Worm (Caenorhabditis elegans) whole organism, L2 larva: ENCODE data around the gene Y37E11B.10.

Source experiments
- C34F6.9 ChIP-seq: fragments of 150-350 bp; optimal IDR thresholded peaks from 2 replicates; lab custom pipeline; 2014; ENCODE audit warnings: missing biosample characterization, missing genetic modification characterization
- F13H6.1 ChIP-seq: sonication (generic microtip); optimal IDR thresholded peaks from 2 replicates; lab custom pipeline; 2016; ENCODE audit warnings: missing genetic modification characterization, missing compliant biosample characterization
- R02D3.7 ChIP-seq: fragments of 150-350 bp; optimal IDR thresholded peaks from 2 replicates; lab custom pipeline; 2014; ENCODE audit warnings: missing biosample characterization, missing genetic modification characterization
- Y55F3AM.14 ChIP-seq: fragments of 200-800 bp; sonication (Bioruptor generic); optimal IDR thresholded peaks from 2 replicates; lab custom pipeline; 2018; ENCODE audit warnings: mild to moderate bottlenecking, missing genetic modification characterization, missing compliant biosample characterization
- ZK546.5 ChIP-seq: sonication (generic microtip); optimal IDR thresholded peaks from 2 replicates; lab custom pipeline; 2017; ENCODE audit warnings: missing biosample characterization, missing genetic modification characterization
- alr-1 ChIP-seq: fragments of 150-350 bp; optimal IDR thresholded peaks from 2 replicates; lab custom pipeline; 2014; ENCODE audit warnings: missing biosample characterization, missing genetic modification characterization
- aly-2 ChIP-seq: fragments of 150-350 bp; optimal IDR thresholded peaks from 2 replicates; lab custom pipeline; 2014; ENCODE audit warnings: missing biosample characterization, missing genetic modification characterization
- ama-1 ChIP-seq: fragments of 150-350 bp; optimal IDR thresholded peaks from 2 replicates; lab custom pipeline; 2018; ENCODE audit warnings: inconsistent platforms
- blmp-1 ChIP-seq: sonication (generic microtip); optimal IDR thresholded peaks from 2 replicates; lab custom pipeline; 2017; ENCODE audit warnings: missing genetic modification characterization, mild to moderate bottlenecking, missing compliant biosample characterization, antibody characterized with exemption, moderate library complexity; ENCODE audit not compliant: insufficient read depth
- ceh-16 ChIP-seq: fragments of 150-350 bp; optimal IDR thresholded peaks from 2 replicates; lab custom pipeline; 2014; ENCODE audit warnings: missing biosample characterization, missing genetic modification characterization
- ceh-82 ChIP-seq: fragments of 150-350 bp; optimal IDR thresholded peaks from 2 replicates; lab custom pipeline; 2014; ENCODE audit warnings: missing biosample characterization, missing genetic modification characterization
- crh-2 ChIP-seq: sonication (generic microtip); optimal IDR thresholded peaks from 2 replicates; lab custom pipeline; 2017; ENCODE audit warnings: missing biosample characterization, missing genetic modification characterization
- dmd-4 ChIP-seq: sonication (generic microtip); optimal IDR thresholded peaks from 2 replicates; lab custom pipeline; 2017; ENCODE audit warnings: missing biosample characterization, missing genetic modification characterization
- egl-27 ChIP-seq: sonication (generic microtip); optimal IDR thresholded peaks from 3 replicates; lab custom pipeline; 2017; ENCODE audit warnings: missing biosample characterization, missing genetic modification reagents, missing genetic modification characterization
- elt-1 ChIP-seq: fragments of 150-350 bp; optimal IDR thresholded peaks from 2 replicates; lab custom pipeline; 2014; ENCODE audit warnings: missing biosample characterization, missing genetic modification characterization
- gmeb-1 ChIP-seq: fragments of 150-350 bp; optimal IDR thresholded peaks from 2 replicates; lab custom pipeline; 2014; ENCODE audit warnings: missing biosample characterization, missing genetic modification characterization
- lin-11 ChIP-seq: fragments of 150-350 bp; sonication (generic microtip); optimal IDR thresholded peaks from 2 replicates; lab custom pipeline; 2014; ENCODE audit warnings: missing biosample characterization, missing genetic modification characterization, inconsistent platforms, mixed read lengths
- lin-13 ChIP-seq: fragments of 150-350 bp; optimal IDR thresholded peaks from 2 replicates; lab custom pipeline; 2014; ENCODE audit warnings: missing biosample characterization, missing genetic modification reagents, missing genetic modification characterization
- lsy-2 ChIP-seq, 2 experiments: fragments of 150-350 bp in 1 of 2; sonication (generic microtip) in 1 of 2; optimal IDR thresholded peaks; 2 replicates each; lab custom pipeline; 2014 to 2017; ENCODE audit warnings: missing biosample characterization in 2 of 2, missing genetic modification characterization in 2 of 2
- mab-5 ChIP-seq: fragments of 150-350 bp; optimal IDR thresholded peaks from 2 replicates; lab custom pipeline; 2014; ENCODE audit warnings: missing biosample characterization, missing genetic modification characterization
- mbf-1 ChIP-seq: sonication (generic microtip); optimal IDR thresholded peaks from 2 replicates; lab custom pipeline; 2017; ENCODE audit warnings: missing biosample characterization, missing genetic modification characterization
- mdl-1 ChIP-seq, 2 experiments: fragments of 150-350 bp in 1 of 2; sonication (generic microtip) in 1 of 2; optimal IDR thresholded peaks; 2 replicates each; lab custom pipeline; 2017; ENCODE audit warnings: missing biosample characterization in 2 of 2, missing genetic modification characterization in 2 of 2
- nhr-10 ChIP-seq: sonication (generic microtip); optimal IDR thresholded peaks from 2 replicates; lab custom pipeline; 2017; ENCODE audit warnings: missing biosample characterization, missing genetic modification characterization
- nhr-129 ChIP-seq: fragments of 150-350 bp; optimal IDR thresholded peaks from 2 replicates; lab custom pipeline; 2014; ENCODE audit warnings: missing biosample characterization, missing genetic modification characterization
- nhr-23 ChIP-seq: fragments of 150-350 bp; optimal IDR thresholded peaks from 2 replicates; lab custom pipeline; 2014; ENCODE audit warnings: missing biosample characterization, missing genetic modification reagents, missing genetic modification characterization
- nhr-237 ChIP-seq: fragments of 150-350 bp; optimal IDR thresholded peaks from 2 replicates; lab custom pipeline; 2014; ENCODE audit warnings: missing biosample characterization, missing genetic modification characterization
- nhr-25 ChIP-seq: fragments of 150-350 bp; sonication (generic microtip); optimal IDR thresholded peaks from 3 replicates; lab custom pipeline; 2014; ENCODE audit warnings: missing biosample characterization, missing genetic modification characterization
- peb-1 ChIP-seq: fragments of 150-350 bp; optimal IDR thresholded peaks from 2 replicates; lab custom pipeline; 2014; ENCODE audit warnings: missing biosample characterization, missing genetic modification characterization
- sem-4 ChIP-seq: fragments of 150-350 bp; optimal IDR thresholded peaks from 2 replicates; lab custom pipeline; 2014; ENCODE audit warnings: missing biosample characterization, missing genetic modification reagents, missing genetic modification characterization
- skn-1 ChIP-seq: sonication (generic microtip); optimal IDR thresholded peaks from 2 replicates; lab custom pipeline; 2017; ENCODE audit warnings: missing biosample characterization, missing genetic modification characterization
- sma-3 ChIP-seq: sonication (generic microtip); optimal IDR thresholded peaks from 2 replicates; lab custom pipeline; 2016; ENCODE audit warnings: missing genetic modification reagents, missing genetic modification characterization, missing compliant biosample characterization
- snpc-4 ChIP-seq: fragments of 150-350 bp; optimal IDR thresholded peaks from 2 replicates; lab custom pipeline; 2014; ENCODE audit warnings: missing biosample characterization, missing genetic modification characterization
- unc-39 ChIP-seq: fragments of 150-350 bp; optimal IDR thresholded peaks from 2 replicates; lab custom pipeline; 2014; ENCODE audit warnings: missing biosample characterization, missing genetic modification characterization
- unc-55 ChIP-seq: fragments of 150-350 bp; sonication (generic microtip); optimal IDR thresholded peaks from 3 replicates; lab custom pipeline; 2014; ENCODE audit warnings: missing biosample characterization, missing genetic modification reagents, missing genetic modification characterization
- zag-1 ChIP-seq: fragments of 150-350 bp; optimal IDR thresholded peaks from 2 replicates; lab custom pipeline; 2014; ENCODE audit warnings: missing biosample characterization, missing genetic modification characterization
- ztf-1 ChIP-seq: fragments of 200-800 bp; sonication (Bioruptor generic); conservative IDR thresholded peaks from 2 replicates; pipeline ENCODE4 v1.3.6; 2022; ENCODE audit warnings: missing genetic modification characterization, missing compliant biosample characterization
- ztf-11 ChIP-seq: sonication (generic microtip); optimal IDR thresholded peaks from 2 replicates; lab custom pipeline; 2017; ENCODE audit warnings: missing biosample characterization, missing genetic modification characterization

Y37E11B.10 gene

ce11 chrIV:3601846-3602245 lies 4.4 kb downstream of the Y37E11B.10 start:
- TF ChIP-seq skn-1 (no peak), mdl-1 (tag; optimal IDR thresholded peaks at IDR 0.05; lab: Kevin White, UChicago) (no peak), ama-1 (lab: Kevin White, UChicago) (no peak), ztf-11 (tag; lab: Kevin White, UChicago) (no peak), ceh-82 (no peak), lin-13 (no peak), nhr-25 (no peak), R02D3.7 (tag; lab: Kevin White, UChicago) (no peak), zag-1 (tag; lab: Kevin White, UChicago) (no peak), Y55F3AM.14 (GFP tag; lab: Kevin White, UChicago) (no peak), C34F6.9 (tag; lab: Kevin White, UChicago) (no peak), blmp-1 (no peak), mbf-1 (tag; lab: Kevin White, UChicago) (no peak), aly-2 (tag; lab: Kevin White, UChicago) (no peak), crh-2 (no peak)

- TF ChIP-seq blmp-1 (peak; percentile 66), Y55F3AM.14 (GFP tag; lab: Kevin White, UChicago) (no peak)
Observed at ce11 chrIV:3599958-3600357, 6.3 kb downstream of the Y37E11B.10 start, which contains the start of gene Y37E11B.7. TSS of gene Y37E11B.7 (minus strand) at chrIV:3600164.

- TF ChIP-seq nhr-23 (no peak), mab-5 (tag; lab: Kevin White, UChicago) (no peak), sem-4 (tag; lab: Kevin White, UChicago) (no peak), gmeb-1 (tag; lab: Kevin White, UChicago) (peak; percentile 8), C34F6.9 (tag; lab: Kevin White, UChicago) (peak; percentile 1), zag-1 (tag; lab: Kevin White, UChicago) (no peak), unc-55 (peak; percentile 35), dmd-4 (no peak), crh-2 (no peak), lsy-2 (tag; optimal IDR thresholded peaks at IDR 0.05; lab: Kevin White, UChicago) (peak in 1 of 2 experiments; percentile 46), mdl-1 (tag; optimal IDR thresholded peaks at IDR 0.05; lab: Kevin White, UChicago) (no peak), sma-3 (GFP tag; lab: Kevin White, UChicago) (no peak), alr-1 (tag; lab: Kevin White, UChicago) (no peak), F13H6.1 (tag; lab: Kevin White, UChicago) (no peak)
- TF ChIP-seq, all 48 proteins: peak for 4
Observed at ce11 chrIV:3599126-3599525, 7.1 kb downstream of the Y37E11B.10 start, which contains the start of gene Y37E11B.6. TSS of gene Y37E11B.6 (minus strand) at chrIV:3599306.

DNA sequence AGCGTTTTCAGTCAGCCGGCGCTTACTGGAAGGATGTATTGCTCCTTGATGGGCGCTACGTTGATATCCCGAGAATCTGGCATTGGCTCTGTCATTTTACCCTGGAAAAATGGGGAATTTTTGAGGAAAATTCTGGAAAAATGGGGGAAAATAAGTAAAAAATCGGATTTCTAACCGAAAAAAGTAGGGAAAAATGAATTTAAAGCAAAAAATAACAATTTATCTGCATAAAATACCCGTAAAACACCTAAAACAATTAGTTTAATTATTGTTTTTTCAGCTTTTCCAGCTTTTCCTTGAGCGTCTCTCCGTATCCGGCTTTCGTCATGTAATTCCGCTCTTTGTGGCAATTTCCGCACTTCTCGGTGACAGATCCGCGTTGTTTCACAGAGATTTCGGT lies 7.8 kb downstream of the Y37E11B.10 start, which contains the start of gene Y37E11B.5:
Gene Y37E11B.5, minus strand, starts transcription at position 101 of the 400 bp plus-strand sequence.
- TF ChIP-seq lin-11 (tag; lab: Kevin White, UChicago): no peak

DNA sequence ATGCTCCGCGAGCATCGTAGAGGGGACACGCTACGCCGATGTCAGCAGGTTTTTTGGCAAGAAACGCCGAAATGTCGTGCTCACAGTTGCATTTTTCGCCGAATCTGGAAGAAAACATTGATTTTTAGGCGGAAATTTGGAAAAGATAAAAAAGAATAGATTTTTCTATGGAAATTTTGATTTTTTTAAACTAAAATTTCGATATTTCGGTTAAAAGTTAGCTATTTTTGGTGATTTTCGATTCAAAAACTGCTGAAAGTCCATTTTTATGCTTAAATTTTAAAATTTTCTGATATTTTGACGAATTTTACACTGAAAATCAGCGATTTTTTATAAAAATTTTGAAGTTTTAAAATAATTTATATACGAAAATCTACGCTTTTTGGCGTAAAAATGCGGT lies 8.9 kb downstream of the Y37E11B.10 start:
- TF ChIP-seq elt-1 (no peak), egl-27 (tag; lab: Kevin White, UChicago) (no peak), C34F6.9 (tag; lab: Kevin White, UChicago) (no peak), nhr-10 (tag; lab: Kevin White, UChicago) (no peak), lin-11 (tag; lab: Kevin White, UChicago) (no peak), aly-2 (tag; lab: Kevin White, UChicago) (no peak), lsy-2 (tag; optimal IDR thresholded peaks at IDR 0.05; lab: Kevin White, UChicago) (no peak), nhr-237 (tag; lab: Kevin White, UChicago) (no peak), nhr-25 (no peak), zag-1 (tag; lab: Kevin White, UChicago) (no peak), crh-2 (no peak), ama-1 (lab: Kevin White, UChicago) (no peak), blmp-1 (no peak), nhr-129 (tag; lab: Kevin White, UChicago) (no peak), snpc-4 (no peak), sma-3 (GFP tag; lab: Kevin White, UChicago) (no peak)

ce11 chrIV:3593513-3593912 lies 12.8 kb downstream of the Y37E11B.10 start, which contains the start of gene taf-2:
TSS of gene taf-2 (minus strand) at chrIV:3593613.
- no peak for TF ChIP-seq ceh-16 (tag; lab: Kevin White, UChicago)
- TF ChIP-seq ztf-1: no peak
- TF ChIP-seq nhr-25: no peak
- TF ChIP-seq dmd-4: no peak
- no peak for TF ChIP-seq ZK546.5 (tag; lab: Kevin White, UChicago)
- TF ChIP-seq aly-2 (tag; lab: Kevin White, UChicago): no peak
- no peak for TF ChIP-seq unc-39
- no peak for TF ChIP-seq peb-1 (tag; lab: Kevin White, UChicago)
